Worm (Caenorhabditis elegans) whole organism, midembryonic: ENCODE measurements around the gene F25D1.5.

Experiments
- flt-1 ChIP-seq: fragments of 200-800 bp; sonication (Bioruptor generic); IDR thresholded peaks from 2 replicates; pipeline ENCODE4 v1.3.6; 2022; ENCODE audit warnings: missing genetic modification characterization, missing compliant biosample characterization
- tab-1 ChIP-seq: fragments of 200-800 bp; sonication (Bioruptor generic); IDR thresholded peaks from 2 replicates; pipeline ENCODE4 v1.3.6; 2022; ENCODE audit warnings: missing genetic modification characterization, missing compliant biosample characterization

DNA sequence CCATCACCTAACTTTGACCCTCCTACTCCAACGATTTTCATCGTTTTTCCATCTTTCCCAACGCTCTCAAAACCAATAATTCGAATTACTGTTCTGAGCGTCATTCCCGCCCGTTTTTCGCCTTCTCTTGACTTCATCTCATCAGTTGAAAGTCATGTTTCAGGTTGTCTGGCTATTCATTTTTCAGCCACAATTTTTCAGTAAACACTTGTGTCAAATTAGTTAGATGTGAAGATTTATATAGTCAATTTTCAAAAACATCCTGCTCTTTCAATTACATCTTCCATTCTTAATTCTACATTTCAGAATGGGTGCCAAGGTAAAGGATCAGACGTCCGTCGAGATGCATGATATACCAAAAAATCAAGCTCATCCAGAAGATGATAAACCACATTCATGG, 26.0 kb upstream of the F25D1.5 start, which contains the start of gene del-6:
- TF ChIP-seq flt-1: no peak
- no peak for TF ChIP-seq tab-1 (GFP tag; lab: Robert Waterston, UW)
